Fruit fly (Drosophila melanogaster) whole organism, embryonic: ENCODE data around the gene CG13898.

Source experiments
- ATbp ChIP-seq: fragments of 200-800 bp; sonication (Bioruptor generic); optimal IDR thresholded peaks from 2 replicates; lab custom pipeline; 2017; ENCODE audit warnings: missing biosample characterization, mild to moderate bottlenecking, missing genetic modification characterization, missing genetic modification reagents
- CG12391 ChIP-seq: fragments of 200-800 bp; sonication (Bioruptor generic); optimal IDR thresholded peaks from 3 replicates; lab custom pipeline; 2018; ENCODE audit warnings: missing biosample characterization, mild to moderate bottlenecking, missing genetic modification characterization, moderate library complexity
- CG18262 ChIP-seq: fragments of 200-800 bp; optimal IDR thresholded peaks from 3 replicates; lab custom pipeline; 2019; ENCODE audit warnings: missing biosample characterization, mild to moderate bottlenecking, missing genetic modification characterization, moderate library complexity
- CG2199 ChIP-seq: fragments of 200-800 bp; sonication (Bioruptor generic); IDR thresholded peaks from 3 replicates; pipeline ENCODE4 v1.3.6; 2022; ENCODE audit warnings: missing biosample characterization, missing genetic modification characterization
- CG30431 ChIP-seq: fragments of 200-800 bp; sonication (Bioruptor generic); optimal IDR thresholded peaks from 2 replicates; lab custom pipeline; 2017; ENCODE audit warnings: missing biosample characterization, missing genetic modification characterization
- CG33213 ChIP-seq: fragments of 200-800 bp; sonication (Bioruptor generic); optimal IDR thresholded peaks from 3 replicates; lab custom pipeline; 2016; ENCODE audit warnings: missing biosample characterization, missing genetic modification characterization
- CG9817 ChIP-seq: fragments of 200-800 bp; sonication (Bioruptor generic); optimal IDR thresholded peaks from 2 replicates; lab custom pipeline; 2018; ENCODE audit warnings: missing biosample characterization, mild to moderate bottlenecking, missing genetic modification characterization, moderate library complexity
- Dip3 ChIP-seq: fragments of 200-800 bp; sonication (Bioruptor generic); optimal IDR thresholded peaks from 3 replicates; lab custom pipeline; 2016; ENCODE audit warnings: missing biosample characterization, missing genetic modification characterization
- NC2α ChIP-seq: fragments of 200-800 bp; sonication (Bioruptor generic); optimal IDR thresholded peaks from 2 replicates; lab custom pipeline; 2016; ENCODE audit warnings: missing biosample characterization, missing genetic modification characterization
- Tbp ChIP-seq: fragments of >200 bp; optimal IDR thresholded peaks from 2 replicates; lab custom pipeline; 2018; ENCODE audit warnings: missing biosample characterization, missing genetic modification characterization
- abd-A ChIP-seq: fragments of 200-800 bp; sonication (Bioruptor generic); optimal IDR thresholded peaks from 3 replicates; lab custom pipeline; 2019; ENCODE audit warnings: missing biosample characterization, mild to moderate bottlenecking, missing genetic modification characterization, moderate library complexity
- kay ChIP-seq: fragments of 200-800 bp; sonication (Bioruptor generic); optimal IDR thresholded peaks from 2 replicates; lab custom pipeline; 2016; ENCODE audit warnings: missing biosample characterization, missing genetic modification characterization
- lov ChIP-seq, 2 experiments: fragments of 200-800 bp in 1 of 2; fragments of >200 bp in 1 of 2; sonication (Bioruptor generic) in 1 of 2; IDR thresholded peaks in 1 of 2; optimal IDR thresholded peaks in 1 of 2; 2 replicates in 1 of 2; 3 replicates in 1 of 2; pipeline versions ENCODE4 v1.3.6 to Lab custom; 2017 to 2022; ENCODE audit warnings: missing biosample characterization in 1 of 2, missing genetic modification characterization in 1 of 2
- usp ChIP-seq: fragments of >200 bp; optimal IDR thresholded peaks from 2 replicates; lab custom pipeline; 2017; ENCODE audit warnings: missing biosample characterization, missing genetic modification characterization

DNA sequence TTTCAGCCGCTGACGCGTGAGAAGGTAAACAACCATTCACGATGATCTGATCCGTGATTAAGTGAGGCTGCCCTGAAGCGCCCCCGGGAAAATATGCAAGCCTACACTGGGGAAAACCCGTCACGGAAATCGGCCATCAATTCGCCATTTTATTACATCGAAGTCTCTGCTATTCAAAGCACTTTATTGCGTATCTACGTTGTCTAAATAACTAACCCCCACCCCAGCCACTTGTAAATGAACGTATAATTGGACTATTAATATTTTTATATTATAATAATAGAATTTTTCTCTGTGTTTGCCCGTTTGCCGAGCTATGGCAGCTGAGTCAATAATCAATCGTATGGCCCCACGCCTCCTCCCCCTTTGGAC is 37.6 kb downstream of the CG13898 start:
- TF ChIP-seq CG30431 (GFP tag; lab: Kevin White, UChicago) (no peak), CG12391 (no peak), NC2α (GFP tag; lab: Kevin White, UChicago) (no peak), lov (optimal IDR thresholded peaks at IDR 0.05; lab: Kevin White, UChicago) (no peak), lov (GFP tag; IDR thresholded peaks at IDR 0.05; lab: Robert Waterston, UW) (no peak), kay (GFP tag; lab: Kevin White, UChicago) (no peak), ATbp (GFP tag; lab: Kevin White, UChicago) (no peak), Tbp (GFP tag; lab: Kevin White, UChicago) (no peak), CG33213 (GFP tag; lab: Kevin White, UChicago) (no peak), abd-A (tag; lab: Kevin White, UChicago) (no peak), CG2199 (no peak), usp (no peak), Dip3 (GFP tag; lab: Kevin White, UChicago) (no peak), CG18262 (tag; lab: Kevin White, UChicago) (no peak), CG9817 (tag; lab: Kevin White, UChicago) (no peak)
